Worm (Caenorhabditis elegans): ENCODE measurements around the gene srz-47.
A peak's percentile ranks its signal among the peaks of the same experiment; 100 is the strongest.

The srz-47 gene

ce11 chrV:17211989-17212731, 20.0 kb upstream of the srz-47 start, which contains the start of gene srh-236:
srh-236 (minus strand) TSS chrV:17212039.
- TF ChIP-seq nhr-10 (tag; optimal IDR thresholded peaks at IDR 0.05) (no peak), set-16 (GFP tag; IDR thresholded peaks at IDR 0.05) (peak; percentile 86)

ce11 chrV:17208045-17208444, 15.9 kb upstream of the srz-47 start, which contains the start of gene Y68A4A.13:
Y68A4A.13 (minus strand) TSS chrV:17208145.
- TF ChIP-seq ceh-28 (tag; optimal IDR thresholded peaks at IDR 0.05) (no peak), aha-1 (tag) (peak; percentile 44), dve-1 (tag; optimal IDR thresholded peaks at IDR 0.05; ENCODE audit: insufficient read depth) (no peak), lsy-2 (tag; optimal IDR thresholded peaks at IDR 0.05) (no peak), madf-9 (GFP tag; conservative IDR thresholded peaks at IDR 0.05) (no peak), vab-7 (GFP tag; IDR thresholded peaks at IDR 0.05) (no peak), F26F4.8 (GFP tag; conservative IDR thresholded peaks at IDR 0.05) (no peak), saeg-2 (GFP tag; IDR thresholded peaks at IDR 0.05) (no peak), nhr-102 (tag; optimal IDR thresholded peaks at IDR 0.05) (no peak)

- TF ChIP-seq set-16 (GFP tag; IDR thresholded peaks at IDR 0.05): peak; percentile 92
- no peak for TF ChIP-seq arid-1 (GFP tag; conservative IDR thresholded peaks at IDR 0.05)
- TF ChIP-seq tra-1 (GFP tag; IDR thresholded peaks at IDR 0.05): no peak
- no peak for TF ChIP-seq nhr-6 (tag; optimal IDR thresholded peaks at IDR 0.05)
- TF ChIP-seq unc-130 (GFP tag; optimal IDR thresholded peaks at IDR 0.05): no peak
- TF ChIP-seq mxl-3 (GFP tag; optimal IDR thresholded peaks at IDR 0.05): no peak
- no peak for TF ChIP-seq F37D6.2 (tag; optimal IDR thresholded peaks at IDR 0.05)
These were observed 14.3 kb upstream of the srz-47 start for ce11 chrV:17206469-17206868.

ce11 chrV:17201847-17202246, 9.7 kb upstream of the srz-47 start, which contains the start of gene Y68A4A.10:
Y68A4A.10 (plus strand) TSS chrV:17202147.
- TF ChIP-seq aha-1 (tag) (peak; percentile 8), tra-1 (GFP tag; IDR thresholded peaks at IDR 0.05) (no peak)

ce11 chrV:17198926-17199325, 6.8 kb upstream of the srz-47 start, which contains the start of gene srz-96:
srz-96 (plus strand) TSS chrV:17199226.
- no peak for TF ChIP-seq F26F4.8 (GFP tag; conservative IDR thresholded peaks at IDR 0.05)

ce11 chrV:17190399-17190798, 1.7 kb downstream of the srz-47 start, which contains the start of gene str-199:
str-199 (minus strand) TSS chrV:17190499.
- no peak for TF ChIP-seq ztf-7 (tag; optimal IDR thresholded peaks at IDR 0.05)
- TF ChIP-seq duxl-1 (tag; optimal IDR thresholded peaks at IDR 0.05; ENCODE audit: poor library complexity): no peak
- no peak for TF ChIP-seq dve-1 (tag; optimal IDR thresholded peaks at IDR 0.05; ENCODE audit: insufficient read depth)

ce11 chrV:17182045-17182444, 10.1 kb downstream of the srz-47 start, which contains the start of gene srh-159:
srh-159 (plus strand) TSS chrV:17182345.
- TF ChIP-seq madf-5 (GFP tag; IDR thresholded peaks at IDR 0.05) (no peak), zag-1 (tag; optimal IDR thresholded peaks at IDR 0.05) (no peak), mdt-29 (GFP tag; IDR thresholded peaks at IDR 0.05) (no peak), jun-1 (tag; optimal IDR thresholded peaks at IDR 0.05) (no peak), hif-1 (tag; optimal IDR thresholded peaks at IDR 0.05) (no peak), mep-1 (tag; optimal IDR thresholded peaks at IDR 0.05) (no peak), lir-3 (tag; optimal IDR thresholded peaks at IDR 0.05) (no peak), ceh-82 (tag; optimal IDR thresholded peaks at IDR 0.05) (no peak)

Measured in whole organism, L4 larva.